Fruit fly (Drosophila melanogaster): ENCODE results near the gene CG1265.

DNA sequence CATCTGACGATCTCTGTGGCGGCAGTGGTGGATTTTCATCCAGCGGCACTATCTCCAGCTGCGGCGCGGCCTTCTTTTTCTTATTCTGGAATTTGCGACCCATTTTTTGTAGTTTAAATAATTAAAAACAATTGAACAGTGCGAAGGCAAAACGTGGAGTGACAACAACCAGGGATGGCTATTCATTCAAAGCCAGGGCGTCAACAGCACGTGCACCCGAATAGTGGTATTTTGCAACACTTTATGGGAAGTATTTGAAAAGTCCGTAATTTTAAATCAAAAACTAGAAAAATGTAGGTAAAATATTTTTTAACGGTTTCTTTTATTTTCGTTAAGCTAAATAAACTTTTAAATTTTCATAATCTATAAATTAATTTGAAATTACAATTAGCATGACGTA is 28.1 kb downstream of the CG1265 start, which contains the start of gene CG11583:
- peak; percentile 32 for TF ChIP-seq OdsH (GFP tag; optimal IDR thresholded peaks at IDR 0.05)
- TF ChIP-seq psq (GFP tag; optimal IDR thresholded peaks at IDR 0.05): peak; percentile 22
- TF ChIP-seq lola (GFP tag; optimal IDR thresholded peaks at IDR 0.05): no peak
- TF ChIP-seq h (GFP tag; optimal IDR thresholded peaks at IDR 0.05): no peak
- TF ChIP-seq Sp1 (GFP tag; optimal IDR thresholded peaks at IDR 0.05): no peak
- TF ChIP-seq Abd-B (GFP tag; optimal IDR thresholded peaks at IDR 0.05): no peak
- TF ChIP-seq CG32264 (GFP tag; optimal IDR thresholded peaks at IDR 0.05): no peak
- TF ChIP-seq sage (GFP tag; optimal IDR thresholded peaks at IDR 0.05): no peak
- TF ChIP-seq br (GFP tag; optimal IDR thresholded peaks at IDR 0.05): no peak
- no peak for TF ChIP-seq pan (optimal IDR thresholded peaks at IDR 0.05)
- no peak for TF ChIP-seq foxo (GFP tag; optimal IDR thresholded peaks at IDR 0.05)
- no peak for TF ChIP-seq Jra (GFP tag; optimal IDR thresholded peaks at IDR 0.05)
- no peak for TF ChIP-seq dl (GFP tag; optimal IDR thresholded peaks at IDR 0.05; ENCODE audit: insufficient read depth in 1 of 2, partially characterized antibody in 2 of 2)
- TF ChIP-seq Dif (GFP tag; optimal IDR thresholded peaks at IDR 0.05; ENCODE audit: partially characterized antibody): no peak

Data from whole organism, wandering third instar larva.